Worm (Caenorhabditis elegans) whole organism, early embryonic: ENCODE measurements around the gene srj-14.

Experiments
- B0310.2 ChIP-seq: sonication (generic microtip); optimal IDR thresholded peaks from 2 replicates; lab custom pipeline; 2016; ENCODE audit warnings: mild to moderate bottlenecking, missing genetic modification characterization, missing compliant biosample characterization
- F13C5.2 ChIP-seq: sonication (generic microtip); optimal IDR thresholded peaks from 2 replicates; lab custom pipeline; 2017; ENCODE audit warnings: mild to moderate bottlenecking, missing genetic modification characterization, inconsistent platforms, missing compliant biosample characterization
- aly-1 ChIP-seq: sonication (generic microtip); optimal IDR thresholded peaks from 2 replicates; lab custom pipeline; 2016; ENCODE audit warnings: missing genetic modification characterization, missing compliant biosample characterization
- ama-1 ChIP-seq: fragments of 150-350 bp; optimal IDR thresholded peaks from 2 replicates; lab custom pipeline; 2014
- ceh-13 ChIP-seq: fragments of 200-800 bp; sonication (Bioruptor generic); optimal IDR thresholded peaks from 2 replicates; lab custom pipeline; 2018; ENCODE audit warnings: mild to moderate bottlenecking, missing genetic modification characterization, missing compliant biosample characterization
- ceh-36 ChIP-seq: sonication (generic microtip); optimal IDR thresholded peaks from 2 replicates; lab custom pipeline; 2016; ENCODE audit warnings: missing genetic modification characterization, inconsistent platforms, missing compliant biosample characterization
- ets-7 ChIP-seq: sonication (generic microtip); optimal IDR thresholded peaks from 2 replicates; lab custom pipeline; 2016; ENCODE audit warnings: missing genotype, missing genetic modification characterization, missing compliant biosample characterization
- flt-1 ChIP-seq: fragments of 200-800 bp; sonication (Bioruptor generic); IDR thresholded peaks from 2 replicates; pipeline ENCODE4 v1.3.6; 2022; ENCODE audit warnings: missing genetic modification characterization, missing compliant biosample characterization
- hmbx-1 ChIP-seq: sonication (generic microtip); optimal IDR thresholded peaks from 2 replicates; lab custom pipeline; 2016; ENCODE audit warnings: mild to moderate bottlenecking, missing genetic modification characterization, missing compliant biosample characterization
- hmg-4 ChIP-seq: fragments of 200-800 bp; sonication (Bioruptor generic); optimal IDR thresholded peaks from 2 replicates; lab custom pipeline; 2018; ENCODE audit warnings: mild to moderate bottlenecking, missing genetic modification characterization, missing compliant biosample characterization
- hnd-1 ChIP-seq: sonication (generic microtip); optimal IDR thresholded peaks from 2 replicates; lab custom pipeline; 2016; ENCODE audit warnings: missing genetic modification characterization, missing compliant biosample characterization
- pes-1 ChIP-seq: fragments of 200-800 bp; sonication (Bioruptor generic); IDR thresholded peaks from 2 replicates; pipeline ENCODE4 v1.3.6; 2022; ENCODE audit warnings: missing genetic modification reagents, missing genetic modification characterization, missing compliant biosample characterization
- scrt-1 ChIP-seq: fragments of 200-800 bp; sonication (Bioruptor generic); IDR thresholded peaks from 2 replicates; pipeline ENCODE4 v1.3.6; 2022; ENCODE audit warnings: missing genetic modification characterization, missing compliant biosample characterization
- sea-1 ChIP-seq: fragments of 200-800 bp; sonication (Bioruptor generic); conservative IDR thresholded peaks from 2 replicates; pipeline ENCODE4 v1.3.6; 2022; ENCODE audit warnings: missing genetic modification characterization, missing compliant biosample characterization
- tbx-11 ChIP-seq: fragments of 200-800 bp; sonication (Bioruptor generic); IDR thresholded peaks from 2 replicates; pipeline ENCODE4 v1.3.6; 2022; ENCODE audit warnings: missing genetic modification characterization, missing compliant biosample characterization
- tbx-37 ChIP-seq: fragments of 200-800 bp; sonication (Bioruptor generic); conservative IDR thresholded peaks from 2 replicates; pipeline ENCODE4 v1.3.6; 2022; ENCODE audit warnings: missing genetic modification reagents, missing genetic modification characterization, missing compliant biosample characterization
- tra-4 ChIP-seq: sonication (generic microtip); optimal IDR thresholded peaks from 2 replicates; lab custom pipeline; 2017; ENCODE audit warnings: missing genetic modification characterization, missing compliant biosample characterization

The srj-14 gene

ce11 chrV:7364059-7364458, 5.4 kb upstream of the srj-14 start, which contains the start of gene cyp-35A2:
TSS of gene cyp-35A2 (minus strand) at chrV:7364182.
- TF ChIP-seq ceh-36 (tag; lab: Kevin White, UChicago) (no peak), pes-1 (GFP tag; lab: Robert Waterston, UW) (no peak), ceh-13 (GFP tag; lab: Kevin White, UChicago) (no peak), B0310.2 (no peak), sea-1 (GFP tag; lab: Robert Waterston, UW) (no peak), hnd-1 (tag; lab: Kevin White, UChicago) (no peak), ama-1 (lab: Kevin White, UChicago) (no peak), tbx-37 (no peak), F13C5.2 (no peak), hmg-4 (GFP tag; lab: Kevin White, UChicago) (no peak)

ce11 chrV:7364951-7365350, 4.6 kb upstream of the srj-14 start, which contains the start of gene exc-13:
TSS of gene exc-13 (plus strand) at chrV:7365251.
- TF ChIP-seq hmg-4 (GFP tag; lab: Kevin White, UChicago) (no peak), ceh-13 (GFP tag; lab: Kevin White, UChicago) (no peak), scrt-1 (GFP tag; lab: Robert Waterston, UW) (no peak), hmbx-1 (tag; lab: Kevin White, UChicago) (no peak), hnd-1 (tag; lab: Kevin White, UChicago) (no peak)

- TF ChIP-seq ets-7 (no peak), tbx-11 (GFP tag; lab: Robert Waterston, UW) (no peak), ceh-36 (tag; lab: Kevin White, UChicago) (no peak), ceh-13 (GFP tag; lab: Kevin White, UChicago) (no peak), pes-1 (GFP tag; lab: Robert Waterston, UW) (no peak), sea-1 (GFP tag; lab: Robert Waterston, UW) (no peak), ama-1 (lab: Kevin White, UChicago) (no peak)
These were observed 4.6 kb downstream of the srj-14 start, which contains the start of gene srx-56 for ce11 chrV:7374090-7374489. TSS of gene srx-56 (plus strand) at chrV:7374390.

- no peak for TF ChIP-seq B0310.2
- TF ChIP-seq hmbx-1 (tag; lab: Kevin White, UChicago): no peak
- TF ChIP-seq pes-1 (GFP tag; lab: Robert Waterston, UW): no peak
- TF ChIP-seq flt-1 (GFP tag; lab: Robert Waterston, UW): no peak
- no peak for TF ChIP-seq tbx-37
These were observed 9.9 kb downstream of the srj-14 start, which contains the start of gene srsx-24 for ce11 chrV:7379384-7379783. TSS of gene srsx-24 (minus strand) at chrV:7379484.

ce11 chrV:7381008-7381407, 11.5 kb downstream of the srj-14 start, which contains the start of gene C03G6.17:
TSS of gene C03G6.17 (minus strand) at chrV:7381108.
- TF ChIP-seq F13C5.2 (no peak), tra-4 (tag; lab: Kevin White, UChicago) (no peak), B0310.2 (no peak), ets-7 (no peak), ama-1 (lab: Kevin White, UChicago) (no peak), tbx-11 (GFP tag; lab: Robert Waterston, UW) (no peak), aly-1 (tag; lab: Kevin White, UChicago) (no peak), flt-1 (GFP tag; lab: Robert Waterston, UW) (no peak), hmg-4 (GFP tag; lab: Kevin White, UChicago) (no peak), sea-1 (GFP tag; lab: Robert Waterston, UW) (no peak), pes-1 (GFP tag; lab: Robert Waterston, UW) (no peak), hmbx-1 (tag; lab: Kevin White, UChicago) (no peak), tbx-37 (no peak), ceh-36 (tag; lab: Kevin White, UChicago) (no peak), hnd-1 (tag; lab: Kevin White, UChicago) (no peak), ceh-13 (GFP tag; lab: Kevin White, UChicago) (no peak), scrt-1 (GFP tag; lab: Robert Waterston, UW) (no peak)

ce11 chrV:7386052-7386573, 16.6 kb downstream of the srj-14 start, which contains the start of gene srp-6:
TSS of gene srp-6 (minus strand) at chrV:7386102.
- no peak for TF ChIP-seq sea-1 (GFP tag; lab: Robert Waterston, UW)
- no peak for TF ChIP-seq aly-1 (tag; lab: Kevin White, UChicago)
- no peak for TF ChIP-seq flt-1 (GFP tag; lab: Robert Waterston, UW)
- TF ChIP-seq ceh-36 (tag; lab: Kevin White, UChicago): no peak
- TF ChIP-seq hnd-1 (tag; lab: Kevin White, UChicago): no peak
- TF ChIP-seq tra-4 (tag; lab: Kevin White, UChicago): no peak
- TF ChIP-seq tbx-11 (GFP tag; lab: Robert Waterston, UW): no peak
- no peak for TF ChIP-seq F13C5.2
- TF ChIP-seq ceh-13 (GFP tag; lab: Kevin White, UChicago): no peak
- TF ChIP-seq ets-7: no peak
- no peak for TF ChIP-seq hmbx-1 (tag; lab: Kevin White, UChicago)
- no peak for TF ChIP-seq tbx-37
- TF ChIP-seq ama-1 (lab: Kevin White, UChicago): no peak
- no peak for TF ChIP-seq B0310.2
- TF ChIP-seq hmg-4 (GFP tag; lab: Kevin White, UChicago): no peak

- TF ChIP-seq tbx-37 (no peak), ama-1 (lab: Kevin White, UChicago) (no peak), aly-1 (tag; lab: Kevin White, UChicago) (no peak), hnd-1 (tag; lab: Kevin White, UChicago) (no peak), pes-1 (GFP tag; lab: Robert Waterston, UW) (no peak), F13C5.2 (no peak), ceh-36 (tag; lab: Kevin White, UChicago) (no peak), tra-4 (tag; lab: Kevin White, UChicago) (no peak), flt-1 (GFP tag; lab: Robert Waterston, UW) (no peak), sea-1 (GFP tag; lab: Robert Waterston, UW) (no peak), hmbx-1 (tag; lab: Kevin White, UChicago) (no peak), ceh-13 (GFP tag; lab: Kevin White, UChicago) (no peak), ets-7 (no peak), tbx-11 (GFP tag; lab: Robert Waterston, UW) (no peak), B0310.2 (no peak), scrt-1 (GFP tag; lab: Robert Waterston, UW) (no peak), hmg-4 (GFP tag; lab: Kevin White, UChicago) (no peak)
These were observed 18.2 kb downstream of the srj-14 start, which contains the start of gene C02H6.3 for ce11 chrV:7387755-7388154. TSS of gene C02H6.3 (minus strand) at chrV:7387855.
